Worm (Caenorhabditis elegans) whole organism, early embryonic: Measurements from ENCODE around the gene rab-1.

Experiments used
- F13C5.2 ChIP-seq: sonication (generic microtip); optimal IDR thresholded peaks from 2 replicates; lab custom pipeline; 2017; ENCODE audit warnings: mild to moderate bottlenecking, missing genetic modification characterization, inconsistent platforms, missing compliant biosample characterization
- ama-1 ChIP-seq: fragments of 150-350 bp; optimal IDR thresholded peaks from 2 replicates; lab custom pipeline; 2014
- flt-1 ChIP-seq: fragments of 200-800 bp; sonication (Bioruptor generic); IDR thresholded peaks from 2 replicates; pipeline ENCODE4 v1.3.6; 2022; ENCODE audit warnings: missing genetic modification characterization, missing compliant biosample characterization
- hmg-4 ChIP-seq: fragments of 200-800 bp; sonication (Bioruptor generic); optimal IDR thresholded peaks from 2 replicates; lab custom pipeline; 2018; ENCODE audit warnings: mild to moderate bottlenecking, missing genetic modification characterization, missing compliant biosample characterization
- pes-1 ChIP-seq: fragments of 200-800 bp; sonication (Bioruptor generic); IDR thresholded peaks from 2 replicates; pipeline ENCODE4 v1.3.6; 2022; ENCODE audit warnings: missing genetic modification reagents, missing genetic modification characterization, missing compliant biosample characterization
- tbx-37 ChIP-seq: fragments of 200-800 bp; sonication (Bioruptor generic); conservative IDR thresholded peaks from 2 replicates; pipeline ENCODE4 v1.3.6; 2022; ENCODE audit warnings: missing genetic modification reagents, missing genetic modification characterization, missing compliant biosample characterization
- tra-4 ChIP-seq: sonication (generic microtip); optimal IDR thresholded peaks from 2 replicates; lab custom pipeline; 2017; ENCODE audit warnings: missing genetic modification characterization, missing compliant biosample characterization

ce11 chrV:1287276-1287675 lies 23.5 kb upstream of the rab-1 start:
- TF ChIP-seq ama-1 (lab: Kevin White, UChicago), result no peak
- no peak for TF ChIP-seq tbx-37
- TF ChIP-seq hmg-4, result no peak
- no peak for TF ChIP-seq tra-4 (tag; lab: Kevin White, UChicago)
- TF ChIP-seq pes-1 (GFP tag; lab: Robert Waterston, UW), result no peak
- TF ChIP-seq F13C5.2, result no peak
- TF ChIP-seq flt-1, result no peak
